Worm (Caenorhabditis elegans) whole organism, late embryonic: ENCODE results near the gene idpb-2.
A peak's percentile ranks its signal among the peaks of the same experiment; 100 is the strongest.

Experiments
- C08G9.2 ChIP-seq: sonication (generic microtip); optimal IDR thresholded peaks from 2 replicates; lab custom pipeline; 2016; ENCODE audit warnings: mild to moderate bottlenecking, missing genetic modification characterization, moderate library complexity, missing compliant biosample characterization
- C38D4.7 ChIP-seq: fragments of 200-800 bp; sonication (Bioruptor generic); optimal IDR thresholded peaks from 2 replicates; lab custom pipeline; 2018; ENCODE audit warnings: mild to moderate bottlenecking, missing genetic modification characterization, moderate library complexity, missing compliant biosample characterization
- K09A11.1 ChIP-seq: sonication (generic microtip); optimal IDR thresholded peaks from 2 replicates; lab custom pipeline; 2017; ENCODE audit warnings: antibody characterized with exemption, mild to moderate bottlenecking, missing genetic modification characterization, missing compliant biosample characterization; ENCODE audit not compliant: insufficient read depth
- T23F11.4 ChIP-seq: fragments of 200-800 bp; sonication (Bioruptor generic); optimal IDR thresholded peaks from 2 replicates; lab custom pipeline; 2018; ENCODE audit warnings: mild to moderate bottlenecking, missing genetic modification characterization, missing compliant biosample characterization
- ama-1 ChIP-seq: fragments of 150-350 bp; optimal IDR thresholded peaks from 2 replicates; lab custom pipeline; 2014
- ceh-14 ChIP-seq: sonication (generic microtip); optimal IDR thresholded peaks from 2 replicates; lab custom pipeline; 2016; ENCODE audit warnings: missing genotype, missing genetic modification characterization, missing compliant biosample characterization
- ceh-19 ChIP-seq: fragments of 200-800 bp; sonication (Bioruptor generic); optimal IDR thresholded peaks from 2 replicates; lab custom pipeline; 2018; ENCODE audit warnings: mild to moderate bottlenecking, missing genetic modification characterization, missing compliant biosample characterization
- ceh-22 ChIP-seq: sonication (generic microtip); optimal IDR thresholded peaks from 2 replicates; lab custom pipeline; 2017; ENCODE audit warnings: missing biosample characterization, missing genetic modification characterization
- ceh-24 ChIP-seq: sonication (generic microtip); optimal IDR thresholded peaks from 2 replicates; lab custom pipeline; 2016; ENCODE audit warnings: mild to moderate bottlenecking, missing genetic modification characterization, missing compliant biosample characterization
- ceh-30 ChIP-seq: fragments of 150-350 bp; optimal IDR thresholded peaks from 2 replicates; lab custom pipeline; 2014; ENCODE audit warnings: missing biosample characterization, missing genetic modification characterization
- ceh-31 ChIP-seq: sonication (generic microtip); optimal IDR thresholded peaks from 2 replicates; lab custom pipeline; 2016; ENCODE audit warnings: missing genetic modification characterization, missing compliant biosample characterization
- ceh-34 ChIP-seq: sonication (generic microtip); optimal IDR thresholded peaks from 2 replicates; lab custom pipeline; 2016; ENCODE audit warnings: mild to moderate bottlenecking, missing genetic modification characterization, missing compliant biosample characterization
- ceh-48 ChIP-seq: sonication (generic microtip); optimal IDR thresholded peaks from 2 replicates; lab custom pipeline; 2016; ENCODE audit warnings: missing genetic modification characterization, inconsistent platforms, missing compliant biosample characterization
- ceh-6 ChIP-seq: fragments of 200-800 bp; sonication (Bioruptor generic); optimal IDR thresholded peaks from 2 replicates; lab custom pipeline; 2018; ENCODE audit warnings: mild to moderate bottlenecking, missing genetic modification characterization, missing compliant biosample characterization
- che-1 ChIP-seq: sonication (generic microtip); optimal IDR thresholded peaks from 2 replicates; lab custom pipeline; 2016; ENCODE audit warnings: mild to moderate bottlenecking, missing genetic modification characterization, missing compliant biosample characterization
- dve-1 ChIP-seq: sonication (generic microtip); optimal IDR thresholded peaks from 2 replicates; lab custom pipeline; 2017; ENCODE audit warnings: antibody characterized with exemption, mild to moderate bottlenecking, missing genetic modification characterization, missing compliant biosample characterization
- elt-2 ChIP-seq: sonication (generic microtip); optimal IDR thresholded peaks from 2 replicates; lab custom pipeline; 2016; ENCODE audit warnings: missing genetic modification reagents, missing genetic modification characterization, missing compliant biosample characterization
- eyg-1 ChIP-seq: sonication (generic microtip); optimal IDR thresholded peaks from 2 replicates; lab custom pipeline; 2016; ENCODE audit warnings: missing genotype, missing genetic modification characterization, missing compliant biosample characterization
- fax-1 ChIP-seq: sonication (generic microtip); optimal IDR thresholded peaks from 2 replicates; lab custom pipeline; 2016; ENCODE audit warnings: missing genotype, missing genetic modification characterization, missing compliant biosample characterization
- fkh-10 ChIP-seq: fragments of 150-350 bp; optimal IDR thresholded peaks from 2 replicates; lab custom pipeline; 2014; ENCODE audit warnings: missing biosample characterization, missing genetic modification reagents, missing genetic modification characterization
- gmeb-2 ChIP-seq: sonication (generic microtip); optimal IDR thresholded peaks from 2 replicates; lab custom pipeline; 2016; ENCODE audit warnings: missing genetic modification characterization, inconsistent platforms, missing compliant biosample characterization
- hlh-13 ChIP-seq: fragments of 200-800 bp; sonication (Bioruptor generic); optimal IDR thresholded peaks from 2 replicates; lab custom pipeline; 2018; ENCODE audit warnings: mild to moderate bottlenecking, missing genetic modification characterization, missing compliant biosample characterization
- hlh-6 ChIP-seq: sonication (generic microtip); optimal IDR thresholded peaks from 2 replicates; lab custom pipeline; 2016; ENCODE audit warnings: missing genotype, missing genetic modification characterization, missing compliant biosample characterization
- lim-6 ChIP-seq: sonication (generic microtip); optimal IDR thresholded peaks from 2 replicates; lab custom pipeline; 2016; ENCODE audit warnings: missing genetic modification characterization, missing compliant biosample characterization
- nhr-11 ChIP-seq: fragments of 150-350 bp; optimal IDR thresholded peaks from 2 replicates; lab custom pipeline; 2014; ENCODE audit warnings: missing biosample characterization, missing genetic modification characterization
- nhr-232 ChIP-seq: sonication (generic microtip); optimal IDR thresholded peaks from 2 replicates; lab custom pipeline; 2016; ENCODE audit warnings: missing genetic modification characterization, missing compliant biosample characterization
- npax-4 ChIP-seq: sonication (generic microtip); optimal IDR thresholded peaks from 2 replicates; lab custom pipeline; 2016; ENCODE audit warnings: missing genetic modification characterization, missing compliant biosample characterization
- odd-2 ChIP-seq: sonication (generic microtip); optimal IDR thresholded peaks from 2 replicates; lab custom pipeline; 2017; ENCODE audit warnings: antibody characterized with exemption, mild to moderate bottlenecking, missing genetic modification characterization, missing compliant biosample characterization
- pag-3 ChIP-seq: sonication (generic microtip); optimal IDR thresholded peaks from 2 replicates; lab custom pipeline; 2016; ENCODE audit warnings: missing compliant biosample characterization, missing genetic modification characterization, borderline replicate concordance
- pha-2 ChIP-seq: sonication (generic microtip); optimal IDR thresholded peaks from 2 replicates; lab custom pipeline; 2017; ENCODE audit warnings: mild to moderate bottlenecking, missing genetic modification characterization, missing compliant biosample characterization
- pqm-1 ChIP-seq: sonication (generic microtip); optimal IDR thresholded peaks from 2 replicates; lab custom pipeline; 2016; ENCODE audit warnings: missing genetic modification characterization, missing compliant biosample characterization
- ref-2 ChIP-seq: sonication (generic microtip); optimal IDR thresholded peaks from 2 replicates; lab custom pipeline; 2016; ENCODE audit warnings: missing genetic modification characterization, missing compliant biosample characterization
- tbx-2 ChIP-seq: sonication (generic microtip); optimal IDR thresholded peaks from 2 replicates; lab custom pipeline; 2016; ENCODE audit warnings: missing genetic modification characterization, missing compliant biosample characterization
- unc-3 ChIP-seq, 2 experiments: fragments of 200-800 bp in 1 of 2; sonication (Bioruptor generic) in 1 of 2; sonication (generic microtip) in 1 of 2; conservative IDR thresholded peaks in 1 of 2; optimal IDR thresholded peaks in 1 of 2; 2 replicates each; pipeline versions ENCODE4 v1.3.6 to Lab custom; 2016 to 2022; ENCODE audit warnings: missing compliant biosample characterization in 2 of 2, missing genetic modification characterization in 2 of 2, missing genetic modification reagents in 1 of 2
- unc-42 ChIP-seq: sonication (generic microtip); optimal IDR thresholded peaks from 2 replicates; lab custom pipeline; 2016; ENCODE audit warnings: missing genotype, missing genetic modification characterization, missing compliant biosample characterization
- unc-86 ChIP-seq: sonication (generic microtip); optimal IDR thresholded peaks from 2 replicates; lab custom pipeline; 2016; ENCODE audit warnings: missing genetic modification characterization, missing compliant biosample characterization
- zip-5 ChIP-seq: sonication (generic microtip); optimal IDR thresholded peaks from 2 replicates; lab custom pipeline; 2016; ENCODE audit warnings: missing genetic modification characterization, missing compliant biosample characterization
- ztf-16 ChIP-seq: sonication (generic microtip); optimal IDR thresholded peaks from 2 replicates; lab custom pipeline; 2017; ENCODE audit warnings: missing genetic modification characterization, missing compliant biosample characterization

The idpb-2 gene

DNA sequence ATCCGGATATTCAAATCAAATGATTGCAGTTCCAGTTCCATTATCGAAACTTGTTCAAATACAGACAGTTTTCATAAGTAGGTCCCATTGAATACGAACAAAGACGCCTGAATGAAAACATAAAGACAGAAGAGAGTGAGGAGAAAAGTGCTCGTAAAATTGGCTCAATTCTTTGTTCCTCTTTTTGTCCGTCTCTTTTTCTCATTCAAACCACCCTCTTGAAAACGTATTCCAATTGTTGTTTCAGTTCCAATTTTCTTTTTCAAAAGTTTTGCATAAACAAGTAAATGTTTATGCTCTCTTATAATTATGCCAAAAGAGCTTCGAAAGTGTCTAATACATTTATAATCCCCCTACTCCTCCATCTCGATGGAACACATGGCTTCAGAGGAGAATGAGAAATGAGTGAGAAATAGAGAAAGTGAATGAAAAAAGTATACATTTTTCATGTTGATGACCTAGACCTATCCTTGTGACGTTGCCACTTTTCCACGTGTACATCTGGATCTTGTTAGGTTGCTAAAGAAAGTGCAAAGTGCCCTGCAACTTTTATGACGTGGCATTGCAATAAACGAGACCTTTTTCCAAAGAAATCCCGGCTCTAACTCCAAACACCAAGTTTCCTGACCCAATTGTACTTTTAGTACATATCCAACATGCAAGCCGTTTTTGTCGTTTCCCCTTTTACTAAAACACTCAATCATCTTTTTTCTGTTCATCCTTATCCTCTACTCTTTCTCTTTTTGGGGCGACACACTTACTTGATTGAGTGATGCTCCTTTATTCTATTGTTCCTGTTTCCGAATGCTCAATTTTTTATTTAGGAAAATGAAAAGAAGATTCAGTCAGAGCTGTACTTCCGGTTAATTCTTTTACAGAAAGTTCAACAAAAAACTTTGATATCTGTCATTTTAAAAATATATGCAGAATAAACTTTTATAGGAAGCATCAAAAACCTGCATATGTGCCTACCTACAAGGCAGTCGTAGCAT, 22.9 kb downstream of the idpb-2 start:
- TF ChIP-seq ceh-19 (GFP tag; lab: Kevin White, UChicago) (no peak), unc-42 (tag; lab: Kevin White, UChicago) (peak; percentile 22), ceh-6 (GFP tag; lab: Kevin White, UChicago) (no peak), odd-2 (tag; lab: Kevin White, UChicago) (no peak)

DNA sequence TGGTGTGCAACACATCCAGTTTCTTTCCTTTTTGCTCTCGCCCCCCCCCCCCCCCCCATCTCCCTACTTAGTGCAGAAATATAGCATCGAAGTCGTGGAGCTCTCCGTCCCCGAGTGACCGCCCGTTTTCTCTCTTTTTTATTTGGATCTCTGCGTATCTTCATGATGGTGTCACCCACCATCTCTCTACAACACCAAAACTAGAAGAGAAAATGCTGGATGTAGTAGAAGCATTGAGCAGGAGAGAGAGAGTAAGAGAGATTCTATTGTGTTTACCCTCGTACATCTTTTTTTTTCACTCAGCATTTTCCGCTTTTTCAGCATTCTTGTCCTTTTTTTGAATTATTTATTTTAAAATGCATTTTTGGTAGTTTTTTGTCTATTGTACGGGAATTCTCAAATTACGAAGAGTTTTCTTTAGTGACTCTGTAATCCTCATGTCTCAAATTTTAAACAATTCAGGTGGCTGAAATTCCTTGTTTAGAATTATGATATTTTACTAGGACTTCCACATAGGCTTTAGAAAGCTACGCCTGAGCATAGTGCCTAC, 27.0 kb downstream of the idpb-2 start:
- TF ChIP-seq tbx-2 (tag; lab: Kevin White, UChicago): no peak
- TF ChIP-seq ceh-48 (tag; lab: Kevin White, UChicago): no peak
- no peak for TF ChIP-seq C08G9.2
- no peak for TF ChIP-seq ceh-19 (GFP tag; lab: Kevin White, UChicago)
- no peak for TF ChIP-seq ceh-31 (tag; lab: Kevin White, UChicago)
- no peak for TF ChIP-seq ceh-34
- no peak for TF ChIP-seq fkh-10 (GFP tag; lab: Kevin White, UChicago)
- no peak for TF ChIP-seq unc-3 (GFP tag; conservative IDR thresholded peaks at IDR 0.05; lab: Robert Waterston, UW)
- TF ChIP-seq unc-3 (tag; optimal IDR thresholded peaks at IDR 0.05; lab: Kevin White, UChicago): no peak
- TF ChIP-seq ama-1: no peak
- TF ChIP-seq zip-5 (tag; lab: Kevin White, UChicago): no peak
- TF ChIP-seq gmeb-2 (tag; lab: Kevin White, UChicago): no peak
- TF ChIP-seq T23F11.4: no peak
- TF ChIP-seq eyg-1 (tag; lab: Kevin White, UChicago): no peak
- TF ChIP-seq ref-2: no peak
- TF ChIP-seq elt-2: no peak
- no peak for TF ChIP-seq hlh-6 (tag; lab: Kevin White, UChicago)
- TF ChIP-seq ceh-24 (tag; lab: Kevin White, UChicago): no peak
- TF ChIP-seq che-1 (tag; lab: Kevin White, UChicago): no peak
- TF ChIP-seq, all 69 proteins: peak for 0

DNA sequence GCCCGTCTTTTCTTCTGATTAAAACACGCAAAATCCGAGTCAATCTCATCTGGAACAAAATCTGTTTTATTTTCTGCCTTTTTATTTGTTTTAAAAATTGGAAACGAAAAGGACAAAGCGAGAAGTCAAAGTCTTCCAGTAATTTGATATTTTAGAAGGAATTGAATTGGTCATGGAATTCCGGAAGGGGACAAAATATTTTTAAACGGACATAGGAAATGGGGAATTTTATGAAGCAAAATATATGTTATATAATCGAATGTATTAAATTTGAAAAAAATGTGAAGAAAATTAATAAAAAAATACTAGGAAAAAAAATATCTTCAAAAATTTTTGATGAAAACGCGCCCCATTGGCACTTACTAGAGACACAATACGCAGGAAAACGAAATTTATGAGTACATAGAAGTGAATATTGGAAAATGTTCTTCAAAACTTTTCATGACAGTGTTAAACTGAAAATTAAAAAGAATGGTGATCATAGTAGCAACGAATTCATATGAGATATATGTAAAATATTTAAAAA, 28.7 kb downstream of the idpb-2 start, which contains the start of gene F33G12.7:
Gene F33G12.7, minus strand, starts transcription at position 51 of the 526 bp plus-strand sequence.
- no peak for TF ChIP-seq hlh-13 (GFP tag; lab: Kevin White, UChicago)
- peak; percentile 62 for TF ChIP-seq elt-2
- TF ChIP-seq fkh-10 (GFP tag; lab: Kevin White, UChicago): no peak
- no peak for TF ChIP-seq nhr-11 (tag; lab: Kevin White, UChicago)

DNA sequence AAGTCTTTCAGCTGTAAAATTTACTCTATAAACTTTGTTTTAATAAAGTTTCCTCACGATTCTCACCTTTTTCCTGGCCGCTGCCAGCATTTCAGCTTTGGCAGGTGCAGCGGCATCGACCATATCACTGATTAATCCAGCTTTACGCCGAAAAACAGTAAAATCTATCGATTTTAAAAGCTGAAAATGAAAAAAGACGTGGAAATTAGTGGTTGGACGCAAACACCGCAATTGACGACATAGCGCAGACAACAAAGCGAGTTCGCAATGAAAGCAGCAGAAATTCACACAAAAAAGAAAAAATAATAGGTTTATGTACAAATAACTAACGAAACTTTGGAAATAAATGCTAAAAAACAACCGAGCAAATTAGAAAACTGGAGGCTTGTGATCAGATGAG, 29.5 kb downstream of the idpb-2 start, which contains the start of gene golg-2:
Gene golg-2, minus strand, starts transcription at position 180 of the 400 bp plus-strand sequence.
- TF ChIP-seq odd-2 (tag; lab: Kevin White, UChicago) (no peak), elt-2 (peak; percentile 45)

DNA sequence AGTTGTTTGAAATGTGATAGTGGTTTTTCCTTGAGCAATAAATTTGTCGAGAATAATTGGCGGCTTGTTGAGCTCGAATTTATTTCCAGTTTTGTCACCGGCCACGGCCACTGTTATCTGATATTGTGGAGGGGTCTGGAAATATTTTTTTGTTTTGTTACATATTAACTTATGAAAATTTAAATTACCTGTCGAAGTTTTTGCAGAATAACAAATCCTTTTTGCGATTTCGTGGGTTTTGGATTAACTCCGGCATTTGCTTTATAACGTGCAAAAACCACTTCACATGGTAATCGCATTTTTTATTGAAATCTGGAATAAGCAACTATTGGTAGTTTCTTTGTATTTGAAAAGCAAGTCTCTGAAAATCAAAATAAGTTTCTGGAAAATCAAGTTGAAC, 33.3 kb downstream of the idpb-2 start, which contains the start of gene lrr-1:
Gene lrr-1, minus strand, starts transcription at position 312 of the 400 bp plus-strand sequence.
- TF ChIP-seq tbx-2 (tag; lab: Kevin White, UChicago) (no peak), pha-2 (no peak), unc-86 (no peak), C08G9.2 (no peak), ceh-14 (tag; lab: Kevin White, UChicago) (no peak), unc-42 (tag; lab: Kevin White, UChicago) (no peak), C38D4.7 (GFP tag; lab: Kevin White, UChicago) (no peak), gmeb-2 (tag; lab: Kevin White, UChicago) (no peak)

DNA sequence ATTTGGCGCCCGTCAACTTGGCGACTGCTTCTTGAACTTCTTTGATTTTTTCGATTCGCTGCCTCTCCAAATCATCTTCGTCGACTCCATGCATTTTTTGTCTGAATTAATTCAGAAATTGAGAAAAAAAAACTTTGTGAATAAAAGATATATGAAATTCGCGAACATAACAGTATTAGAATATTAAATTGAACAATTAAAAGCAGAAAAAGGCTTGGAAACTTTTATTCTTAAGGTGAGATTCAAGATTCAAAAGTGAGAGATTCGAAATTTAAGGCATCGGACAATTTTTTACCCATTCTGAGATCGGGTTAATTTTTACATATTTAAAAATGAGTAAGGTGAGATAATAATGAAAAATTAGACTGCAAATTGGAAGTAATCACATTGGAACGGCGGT, 35.5 kb downstream of the idpb-2 start, which contains the start of gene F33G12.3:
Gene F33G12.3, minus strand, starts transcription at position 101 of the 400 bp plus-strand sequence.
- TF ChIP-seq che-1 (tag; lab: Kevin White, UChicago) (no peak), ceh-14 (tag; lab: Kevin White, UChicago) (no peak), pqm-1 (tag; lab: Kevin White, UChicago) (no peak), K09A11.1 (tag; lab: Kevin White, UChicago) (no peak), ztf-16 (tag; lab: Kevin White, UChicago) (no peak), ceh-48 (tag; lab: Kevin White, UChicago) (no peak), dve-1 (tag; lab: Kevin White, UChicago) (no peak), ceh-30 (no peak), ceh-22 (tag; lab: Kevin White, UChicago) (no peak), ceh-24 (tag; lab: Kevin White, UChicago) (no peak), odd-2 (tag; lab: Kevin White, UChicago) (no peak), npax-4 (tag; lab: Kevin White, UChicago) (no peak), elt-2 (no peak), fax-1 (tag; lab: Kevin White, UChicago) (no peak), nhr-232 (no peak), pag-3 (tag; lab: Kevin White, UChicago) (no peak), lim-6 (no peak)
